Fruit fly (Drosophila melanogaster) whole organism, embryonic: Measurements from ENCODE around the gene CG12766.
A peak's percentile ranks its signal among the peaks of the same experiment; 100 is the strongest.

ENCODE experiments used
- Aef1 ChIP-seq: fragments of 200-800 bp; sonication (Bioruptor generic); IDR thresholded peaks from 3 replicates; pipeline ENCODE4 v1.3.6; 2022; ENCODE audit warnings: missing biosample characterization, missing genetic modification characterization
- Asciz ChIP-seq: fragments of 200-800 bp; sonication (Bioruptor generic); optimal IDR thresholded peaks from 2 replicates; lab custom pipeline; 2017; ENCODE audit warnings: missing biosample characterization, mild to moderate bottlenecking, missing genetic modification characterization, missing genetic modification reagents
- CG10543 ChIP-seq: fragments of 200-800 bp; sonication (Bioruptor generic); optimal IDR thresholded peaks from 3 replicates; lab custom pipeline; 2017; ENCODE audit warnings: missing biosample characterization, mild to moderate bottlenecking, missing genetic modification characterization, moderate library complexity
- CG10959 ChIP-seq: fragments of 200-800 bp; sonication (Bioruptor generic); IDR thresholded peaks from 2 replicates; pipeline ENCODE4 v1.3.6; 2022; ENCODE audit warnings: missing biosample characterization, missing genetic modification characterization
- CG11456 ChIP-seq: fragments of 200-800 bp; sonication (Bioruptor generic); IDR thresholded peaks from 3 replicates; pipeline ENCODE4 v1.3.6; 2022; ENCODE audit warnings: missing biosample characterization, missing genetic modification characterization
- CG12236 ChIP-seq: fragments of 200-800 bp; sonication (Bioruptor generic); optimal IDR thresholded peaks from 2 replicates; lab custom pipeline; 2016; ENCODE audit warnings: missing biosample characterization, missing genetic modification characterization
- CG12769 ChIP-seq: fragments of 200-800 bp; sonication (Bioruptor generic); optimal IDR thresholded peaks from 2 replicates; lab custom pipeline; 2019; ENCODE audit warnings: missing biosample characterization, mild to moderate bottlenecking, missing genetic modification characterization, moderate library complexity
- CG12942 ChIP-seq: fragments of 200-800 bp; sonication (Bioruptor generic); optimal IDR thresholded peaks from 3 replicates; lab custom pipeline; 2016; ENCODE audit warnings: missing biosample characterization, missing genetic modification characterization
- CG13894 ChIP-seq: fragments of 200-800 bp; sonication (Bioruptor generic); optimal IDR thresholded peaks from 3 replicates; lab custom pipeline; 2018; ENCODE audit warnings: missing biosample characterization, mild to moderate bottlenecking, missing genetic modification characterization, moderate library complexity
- CG17359 ChIP-seq: fragments of 200-800 bp; sonication (Bioruptor generic); optimal IDR thresholded peaks from 3 replicates; lab custom pipeline; 2018; ENCODE audit warnings: missing biosample characterization, mild to moderate bottlenecking, missing genetic modification characterization, moderate library complexity
- CG2199 ChIP-seq: fragments of 200-800 bp; sonication (Bioruptor generic); IDR thresholded peaks from 3 replicates; pipeline ENCODE4 v1.3.6; 2022; ENCODE audit warnings: missing biosample characterization, missing genetic modification characterization
- CG2712 ChIP-seq: fragments of 200-800 bp; optimal IDR thresholded peaks from 3 replicates; lab custom pipeline; 2019; ENCODE audit warnings: missing biosample characterization, mild to moderate bottlenecking, missing genetic modification characterization, moderate library complexity
- CG33213 ChIP-seq: fragments of 200-800 bp; sonication (Bioruptor generic); optimal IDR thresholded peaks from 3 replicates; lab custom pipeline; 2016; ENCODE audit warnings: missing biosample characterization, missing genetic modification characterization
- CG34224 ChIP-seq: fragments of 200-800 bp; sonication (Bioruptor generic); IDR thresholded peaks from 3 replicates; pipeline ENCODE4 v1.3.6; 2022; ENCODE audit warnings: missing biosample characterization, missing genetic modification characterization; ENCODE audit not compliant: partially characterized antibody
- CG5953 ChIP-seq: fragments of 200-800 bp; sonication (Bioruptor generic); IDR thresholded peaks from 2 replicates; pipeline ENCODE4 v1.3.6; 2022; ENCODE audit warnings: missing biosample characterization, missing genetic modification characterization
- CG8089 ChIP-seq: fragments of 200-800 bp; sonication (Bioruptor generic); optimal IDR thresholded peaks from 3 replicates; lab custom pipeline; 2016; ENCODE audit warnings: missing biosample characterization, missing genetic modification characterization
- CrebB ChIP-seq: fragments of 200-800 bp; sonication (Bioruptor generic); optimal IDR thresholded peaks from 3 replicates; lab custom pipeline; 2018; ENCODE audit warnings: missing biosample characterization, mild to moderate bottlenecking, missing genetic modification characterization
- D19B ChIP-seq: fragments of 200-800 bp; sonication (Bioruptor generic); optimal IDR thresholded peaks from 2 replicates; lab custom pipeline; 2017; ENCODE audit warnings: missing biosample characterization, mild to moderate bottlenecking, missing genetic modification characterization
- Deaf1 ChIP-seq: fragments of 200-800 bp; optimal IDR thresholded peaks from 3 replicates; lab custom pipeline; 2019; ENCODE audit warnings: missing biosample characterization, mild to moderate bottlenecking, missing genetic modification characterization, moderate library complexity
- Gug ChIP-seq: fragments of 200-800 bp; sonication (Bioruptor generic); IDR thresholded peaks from 4 replicates; pipeline ENCODE4 v1.3.6; 2022; ENCODE audit warnings: missing biosample characterization, missing genetic modification characterization
- HmgZ ChIP-seq: fragments of 200-800 bp; sonication (Bioruptor generic); optimal IDR thresholded peaks from 2 replicates; lab custom pipeline; 2018; ENCODE audit warnings: missing biosample characterization, mild to moderate bottlenecking, missing genetic modification characterization
- Lim3 ChIP-seq: fragments of 200-800 bp; sonication (Bioruptor generic); IDR thresholded peaks from 2 replicates; pipeline ENCODE4 v1.3.6; 2022; ENCODE audit warnings: missing biosample characterization, missing genetic modification characterization
- MESR4 ChIP-seq: fragments of 200-800 bp; sonication (Bioruptor generic); optimal IDR thresholded peaks from 2 replicates; lab custom pipeline; 2018; ENCODE audit warnings: missing biosample characterization, mild to moderate bottlenecking, missing genetic modification characterization, moderate library complexity
- MTF-1 ChIP-seq: fragments of 200-800 bp; sonication (Bioruptor generic); optimal IDR thresholded peaks from 2 replicates; lab custom pipeline; 2018; ENCODE audit warnings: missing biosample characterization, mild to moderate bottlenecking, missing genetic modification characterization, borderline replicate concordance
- Oaz ChIP-seq: fragments of 200-800 bp; sonication (Bioruptor generic); IDR thresholded peaks from 2 replicates; pipeline ENCODE4 v1.3.6; 2022; ENCODE audit warnings: missing biosample characterization, missing genetic modification characterization
- Opbp ChIP-seq: fragments of 200-800 bp; sonication (Bioruptor generic); IDR thresholded peaks from 3 replicates; pipeline ENCODE4 v1.3.6; 2022; ENCODE audit warnings: missing biosample characterization, missing genetic modification characterization; ENCODE audit not compliant: partially characterized antibody
- Xrp1 ChIP-seq: fragments of 200-800 bp; sonication (Bioruptor generic); IDR thresholded peaks from 2 replicates; pipeline ENCODE4 v1.3.6; 2022; ENCODE audit warnings: missing biosample characterization, missing genetic modification characterization
- YL-1 ChIP-seq: fragments of 200-800 bp; sonication (Bioruptor generic); optimal IDR thresholded peaks from 3 replicates; lab custom pipeline; 2017; ENCODE audit warnings: missing biosample characterization, mild to moderate bottlenecking, missing genetic modification characterization
- ab ChIP-seq: fragments of 200-800 bp; sonication (Bioruptor generic); optimal IDR thresholded peaks from 2 replicates; lab custom pipeline; 2016; ENCODE audit warnings: missing biosample characterization, missing genetic modification characterization
- bbx ChIP-seq: fragments of 200-800 bp; sonication (Bioruptor generic); IDR thresholded peaks from 2 replicates; pipeline ENCODE4 v1.3.6; 2022; ENCODE audit warnings: missing biosample characterization, missing genetic modification characterization; ENCODE audit not compliant: partially characterized antibody
- chinmo ChIP-seq: fragments of 200-800 bp; sonication (Bioruptor generic); IDR thresholded peaks from 4 replicates; pipeline ENCODE4 v1.3.6; 2022; ENCODE audit warnings: missing biosample characterization, missing genetic modification characterization; ENCODE audit not compliant: partially characterized antibody
- chm ChIP-seq: fragments of 200-800 bp; sonication (Bioruptor generic); IDR thresholded peaks from 2 replicates; pipeline ENCODE4 v1.3.6; 2022; ENCODE audit warnings: missing biosample characterization, missing genetic modification characterization
- dmrt99B ChIP-seq: fragments of 200-800 bp; sonication (Bioruptor generic); optimal IDR thresholded peaks from 2 replicates; lab custom pipeline; 2018; ENCODE audit warnings: missing biosample characterization, mild to moderate bottlenecking, missing genetic modification characterization, moderate library complexity
- esg ChIP-seq: fragments of 200-800 bp; sonication (Bioruptor generic); conservative IDR thresholded peaks from 2 replicates; pipeline ENCODE4 v1.3.6; 2022; ENCODE audit warnings: missing biosample characterization, missing genetic modification characterization
- ewg ChIP-seq: fragments of 200-800 bp; sonication (Bioruptor generic); optimal IDR thresholded peaks from 3 replicates; lab custom pipeline; 2017; ENCODE audit warnings: mild to moderate bottlenecking, missing biosample characterization, missing genetic modification reagents, missing genetic modification characterization
- grn ChIP-seq: fragments of 200-800 bp; sonication (Bioruptor generic); optimal IDR thresholded peaks from 3 replicates; lab custom pipeline; 2017; ENCODE audit warnings: missing biosample characterization, missing genetic modification characterization
- gro ChIP-seq: fragments of 200-800 bp; sonication (Bioruptor generic); optimal IDR thresholded peaks from 2 replicates; lab custom pipeline; 2016; ENCODE audit warnings: missing biosample characterization, missing genetic modification characterization
- jigr1 ChIP-seq: fragments of 200-800 bp; sonication (Bioruptor generic); IDR thresholded peaks from 3 replicates; pipeline ENCODE4 v1.3.6; 2022; ENCODE audit warnings: missing biosample characterization, missing genetic modification characterization
- jumu ChIP-seq: fragments of 200-800 bp; sonication (Bioruptor generic); optimal IDR thresholded peaks from 3 replicates; lab custom pipeline; 2016; ENCODE audit warnings: missing biosample characterization, missing genetic modification characterization
- mam ChIP-seq: fragments of 200-800 bp; sonication (Bioruptor generic); optimal IDR thresholded peaks from 3 replicates; lab custom pipeline; 2016; ENCODE audit warnings: missing biosample characterization, missing genetic modification characterization
- mirr ChIP-seq: fragments of 200-800 bp; sonication (Bioruptor generic); optimal IDR thresholded peaks from 3 replicates; lab custom pipeline; 2018; ENCODE audit warnings: missing biosample characterization, mild to moderate bottlenecking, missing genetic modification characterization
- nau ChIP-seq: fragments of 200-800 bp; sonication (Bioruptor generic); optimal IDR thresholded peaks from 3 replicates; lab custom pipeline; 2017; ENCODE audit warnings: missing biosample characterization, mild to moderate bottlenecking, missing genetic modification characterization, missing genetic modification reagents
- peb ChIP-seq: fragments of 200-800 bp; sonication (Bioruptor generic); IDR thresholded peaks from 2 replicates; pipeline ENCODE4 v1.3.6; 2022; ENCODE audit warnings: missing biosample characterization, missing genetic modification characterization
- shn ChIP-seq: fragments of 200-800 bp; sonication (Bioruptor generic); optimal IDR thresholded peaks from 3 replicates; lab custom pipeline; 2016; ENCODE audit warnings: missing biosample characterization, missing genetic modification characterization
- unpg ChIP-seq: fragments of 200-800 bp; sonication (Bioruptor generic); optimal IDR thresholded peaks from 3 replicates; lab custom pipeline; 2018; ENCODE audit warnings: missing biosample characterization, mild to moderate bottlenecking, missing genetic modification characterization, moderate library complexity

CG12766 gene

dm6 chr3L:3928943-3929785, 10.8 kb downstream of the CG12766 start (continued):
- TF ChIP-seq CG5953 (GFP tag; lab: Robert Waterston, UW) (no peak), jigr1 (GFP tag; lab: Robert Waterston, UW) (no peak), HmgZ (tag; lab: Kevin White, UChicago) (peak; percentile 45), esg (no peak), CG12769 (tag; lab: Kevin White, UChicago) (peak; percentile 37), nau (GFP tag; lab: Kevin White, UChicago) (no peak), Opbp (GFP tag; lab: Robert Waterston, UW) (no peak), CG34224 (GFP tag; lab: Robert Waterston, UW) (no peak), ewg (GFP tag; lab: Kevin White, UChicago) (no peak), CG2199 (GFP tag; lab: Robert Waterston, UW) (no peak), chm (GFP tag; lab: Robert Waterston, UW) (no peak), bbx (GFP tag; lab: Robert Waterston, UW) (no peak), gro (GFP tag; lab: Kevin White, UChicago) (peak; percentile 17), Lim3 (peak; percentile 72; the same call in 1 of the 2 replicates), grn (GFP tag; lab: Kevin White, UChicago) (peak; percentile 99), CG11456 (no peak), unpg (GFP tag; lab: Kevin White, UChicago) (no peak), Deaf1 (tag; lab: Kevin White, UChicago) (peak; percentile 7), CG33213 (GFP tag; lab: Kevin White, UChicago) (no peak), MESR4 (GFP tag; lab: Kevin White, UChicago) (no peak), dmrt99B (tag; lab: Kevin White, UChicago) (no peak), jumu (GFP tag; lab: Kevin White, UChicago) (no peak), shn (no peak), CG2712 (tag; lab: Kevin White, UChicago) (no peak), CG8089 (no peak), CG10543 (GFP tag; lab: Kevin White, UChicago) (peak; percentile 69), CG10959 (GFP tag; lab: Robert Waterston, UW) (no peak), CG13894 (tag; lab: Kevin White, UChicago) (peak; percentile 25), YL-1 (GFP tag; lab: Kevin White, UChicago) (no peak), peb (GFP tag; lab: Robert Waterston, UW) (no peak), CG17359 (no peak), D19B (no peak), Xrp1 (no peak), Oaz (GFP tag; lab: Robert Waterston, UW) (no peak), CrebB (tag; lab: Kevin White, UChicago) (peak; percentile 0), CG12942 (GFP tag; lab: Kevin White, UChicago) (no peak), Gug (no peak), MTF-1 (GFP tag; lab: Kevin White, UChicago) (no peak), chinmo (peak; percentile 35; the same call in 1 of the 4 replicates), Aef1 (GFP tag; lab: Robert Waterston, UW) (no peak), mam (GFP tag; lab: Kevin White, UChicago) (no peak), mirr (peak; percentile 85), ab (no peak), CG12236 (GFP tag; lab: Kevin White, UChicago) (no peak), Asciz (GFP tag; lab: Kevin White, UChicago) (no peak)
